Worm (Caenorhabditis elegans) whole organism, L4 larva: ENCODE measurements around the gene clec-75.
A peak's percentile ranks its signal among the peaks of the same experiment; 100 is the strongest.

ENCODE experiments used
- F10B5.3 ChIP-seq: sonication (generic microtip); optimal IDR thresholded peaks from 2 replicates; lab custom pipeline; 2016; ENCODE audit warnings: mild to moderate bottlenecking, missing genetic modification characterization, missing compliant biosample characterization
- F44E2.7 ChIP-seq: fragments of 200-800 bp; sonication (Bioruptor generic); IDR thresholded peaks from 2 replicates; pipeline ENCODE4 v2.1.2; 2022; ENCODE audit warnings: missing genetic modification characterization, missing compliant biosample characterization
- T26A8.4 ChIP-seq: fragments of 200-800 bp; sonication (Bioruptor generic); IDR thresholded peaks from 2 replicates; pipeline ENCODE4 v1.3.6; 2022; ENCODE audit warnings: missing genetic modification characterization, missing compliant biosample characterization
- ZK546.5 ChIP-seq, 2 experiments: sonication (generic microtip); optimal IDR thresholded peaks; 2 replicates each; lab custom pipeline; 2017; ENCODE audit warnings: missing biosample characterization in 2 of 2, missing genetic modification characterization in 2 of 2
- aly-2 ChIP-seq: sonication (generic microtip); optimal IDR thresholded peaks from 2 replicates; lab custom pipeline; 2018; ENCODE audit warnings: missing biosample characterization, missing genetic modification characterization
- ceh-32 ChIP-seq: sonication (generic microtip); optimal IDR thresholded peaks from 2 replicates; lab custom pipeline; 2016; ENCODE audit warnings: mild to moderate bottlenecking, missing genetic modification characterization, missing compliant biosample characterization; ENCODE audit not compliant: poor library complexity
- ceh-62 ChIP-seq: sonication (generic microtip); optimal IDR thresholded peaks from 2 replicates; lab custom pipeline; 2017; ENCODE audit warnings: missing biosample characterization, missing genetic modification characterization
- daf-12 ChIP-seq: fragments of 150-350 bp; optimal IDR thresholded peaks from 2 replicates; lab custom pipeline; 2014; ENCODE audit warnings: missing biosample characterization, missing genetic modification reagents, missing genetic modification characterization
- daf-16 ChIP-seq, 3 experiments: sonication (generic microtip); optimal IDR thresholded peaks; 2 replicates each; lab custom pipeline; 2016 to 2017; ENCODE audit warnings: missing genetic modification characterization in 3 of 3, missing genetic modification reagents in 3 of 3, mild to moderate bottlenecking in 2 of 3, missing compliant biosample characterization in 2 of 3, missing biosample characterization in 1 of 3, moderate library complexity in 1 of 3
- daf-19 ChIP-seq: fragments of 200-800 bp; sonication (Bioruptor generic); conservative IDR thresholded peaks from 2 replicates; pipeline ENCODE4 v1.3.6; 2022; ENCODE audit warnings: missing genetic modification characterization, missing compliant biosample characterization
- daf-8 ChIP-seq: fragments of 200-800 bp; sonication (Bioruptor generic); IDR thresholded peaks from 2 replicates; pipeline ENCODE4 v1.3.6; 2022; ENCODE audit warnings: missing genetic modification characterization, missing compliant biosample characterization
- dmd-6 ChIP-seq: fragments of 200-800 bp; sonication (Bioruptor generic); IDR thresholded peaks from 2 replicates; pipeline ENCODE4 v1.3.6; 2022; ENCODE audit warnings: missing genetic modification reagents, missing genetic modification characterization, missing compliant biosample characterization
- dpl-1 ChIP-seq: fragments of 150-350 bp; optimal IDR thresholded peaks from 2 replicates; lab custom pipeline; 2014; ENCODE audit warnings: missing biosample characterization, missing genetic modification reagents, missing genetic modification characterization
- hlh-11 ChIP-seq: fragments of 200-800 bp; sonication (Bioruptor generic); optimal IDR thresholded peaks from 2 replicates; lab custom pipeline; 2018; ENCODE audit warnings: mild to moderate bottlenecking, missing genetic modification characterization, missing compliant biosample characterization
- hlh-30 ChIP-seq: sonication (generic microtip); optimal IDR thresholded peaks from 2 replicates; lab custom pipeline; 2017; ENCODE audit warnings: antibody characterized with exemption, mild to moderate bottlenecking, missing genetic modification characterization, missing compliant biosample characterization; ENCODE audit not compliant: insufficient read depth
- lin-15B ChIP-seq: fragments of 150-350 bp; sonication (generic microtip); optimal IDR thresholded peaks from 3 replicates; lab custom pipeline; 2014; ENCODE audit warnings: missing biosample characterization, missing genetic modification characterization
- lin-29 ChIP-seq: fragments of 200-800 bp; sonication (Bioruptor generic); IDR thresholded peaks from 2 replicates; pipeline ENCODE4 v1.3.6; 2022; ENCODE audit warnings: missing genetic modification reagents, missing genetic modification characterization, missing compliant biosample characterization
- mdt-29 ChIP-seq: fragments of 200-800 bp; sonication (Bioruptor generic); IDR thresholded peaks from 2 replicates; pipeline ENCODE4 v1.3.6; 2022; ENCODE audit warnings: missing genetic modification reagents, missing genetic modification characterization, missing compliant biosample characterization
- mep-1 ChIP-seq: fragments of 150-350 bp; sonication (generic microtip); optimal IDR thresholded peaks from 3 replicates; lab custom pipeline; 2014; ENCODE audit warnings: missing biosample characterization, missing genetic modification characterization
- nhr-11 ChIP-seq: fragments of 150-350 bp; optimal IDR thresholded peaks from 2 replicates; lab custom pipeline; 2014; ENCODE audit warnings: missing biosample characterization, missing genetic modification characterization
- nhr-111 ChIP-seq: fragments of 200-800 bp; sonication (Bioruptor generic); optimal IDR thresholded peaks from 2 replicates; lab custom pipeline; 2018; ENCODE audit warnings: mild to moderate bottlenecking, missing genetic modification characterization, missing compliant biosample characterization
- nhr-28 ChIP-seq: fragments of 150-350 bp; optimal IDR thresholded peaks from 2 replicates; lab custom pipeline; 2014; ENCODE audit warnings: missing biosample characterization, missing genetic modification characterization
- nhr-42 ChIP-seq: fragments of 200-800 bp; sonication (Bioruptor generic); IDR thresholded peaks from 2 replicates; pipeline ENCODE4 v1.3.6; 2022; ENCODE audit warnings: missing genetic modification characterization, missing compliant biosample characterization
- nhr-48 ChIP-seq: sonication (generic microtip); optimal IDR thresholded peaks from 2 replicates; lab custom pipeline; 2016; ENCODE audit warnings: mild to moderate bottlenecking, missing genetic modification characterization, missing compliant biosample characterization
- nhr-76 ChIP-seq: fragments of 150-350 bp; optimal IDR thresholded peaks from 2 replicates; lab custom pipeline; 2014; ENCODE audit warnings: missing biosample characterization, missing genetic modification characterization
- nhr-77 ChIP-seq: fragments of 150-350 bp; optimal IDR thresholded peaks from 2 replicates; lab custom pipeline; 2014; ENCODE audit warnings: missing biosample characterization, missing genetic modification characterization
- php-3 ChIP-seq: fragments of 200-800 bp; sonication (Bioruptor generic); IDR thresholded peaks from 2 replicates; pipeline ENCODE4 v1.3.6; 2022; ENCODE audit warnings: missing genetic modification reagents, missing genetic modification characterization, missing compliant biosample characterization
- pqm-1 ChIP-seq: sonication (generic microtip); optimal IDR thresholded peaks from 2 replicates; lab custom pipeline; 2017; ENCODE audit warnings: missing biosample characterization, missing genetic modification characterization
- rbr-2 ChIP-seq: sonication (generic microtip); optimal IDR thresholded peaks from 2 replicates; lab custom pipeline; 2016; ENCODE audit warnings: missing genotype, missing genetic modification characterization, missing compliant biosample characterization
- saeg-2 ChIP-seq: fragments of 200-800 bp; sonication (Bioruptor generic); IDR thresholded peaks from 2 replicates; pipeline ENCODE4 v1.3.6; 2022; ENCODE audit warnings: missing genetic modification reagents, missing genetic modification characterization, missing compliant biosample characterization
- snpc-1.2 ChIP-seq: fragments of 200-800 bp; sonication (Bioruptor generic); IDR thresholded peaks from 2 replicates; pipeline ENCODE4 v1.3.6; 2022; ENCODE audit warnings: missing genetic modification reagents, missing genetic modification characterization, missing compliant biosample characterization
- snpc-4 ChIP-seq: fragments of 150-350 bp; optimal IDR thresholded peaks from 2 replicates; lab custom pipeline; 2014; ENCODE audit warnings: missing biosample characterization, missing genetic modification characterization
- unc-39 ChIP-seq: sonication (generic microtip); optimal IDR thresholded peaks from 2 replicates; lab custom pipeline; 2017; ENCODE audit warnings: missing biosample characterization, missing genetic modification characterization
- zfp-2 ChIP-seq: sonication (generic microtip); optimal IDR thresholded peaks from 2 replicates; lab custom pipeline; 2016; ENCODE audit warnings: mild to moderate bottlenecking, missing genetic modification characterization, missing compliant biosample characterization
- zip-11 ChIP-seq: fragments of 200-800 bp; sonication (Bioruptor generic); IDR thresholded peaks from 2 replicates; pipeline ENCODE4 v1.3.6; 2022; ENCODE audit warnings: missing genetic modification characterization, missing compliant biosample characterization

Gene clec-75

ce11 chrIV:3956705-3957104, 3.8 kb upstream of the clec-75 start, which contains the start of gene clec-74:
clec-74 (plus strand) TSS chrIV:3957005.
- TF ChIP-seq ceh-32, result no peak
- no peak for TF ChIP-seq ceh-62 (tag; lab: Kevin White, UChicago)
- no peak for TF ChIP-seq dpl-1 (GFP tag; lab: Kevin White, UChicago)
- TF ChIP-seq zfp-2 (tag; lab: Kevin White, UChicago), result no peak

DNA sequence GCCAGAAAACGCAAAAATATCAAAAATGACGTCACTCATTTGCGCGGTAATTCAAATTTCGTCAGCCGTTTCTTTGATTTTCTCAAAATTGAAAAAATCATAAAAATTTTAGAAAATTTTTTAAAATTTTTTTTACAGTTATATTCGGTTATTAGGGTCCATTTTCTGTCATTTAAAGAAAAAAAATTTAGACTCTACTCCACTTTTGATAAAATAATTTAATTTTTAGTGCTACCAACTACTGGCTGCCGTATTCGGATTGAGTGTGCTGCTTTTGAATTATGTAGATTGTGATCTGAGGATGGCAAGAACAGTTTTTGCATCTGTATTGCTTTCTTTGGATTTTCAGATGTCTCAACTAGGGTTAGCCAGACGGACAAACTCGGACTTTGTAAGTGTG, 2.0 kb downstream of the clec-75 start, which contains the start of gene Y46C8AM.1:
Y46C8AM.1 (plus strand) TSS at position 301 of the 400 bp plus-strand sequence.
- TF ChIP-seq T26A8.4 (GFP tag; lab: Robert Waterston, UW) (no peak), F44E2.7 (no peak), hlh-11 (tag; lab: Kevin White, UChicago) (no peak), daf-16 (GFP tag; optimal IDR thresholded peaks at IDR 0.05; lab: Kevin White, UChicago) (no peak), daf-16 (tag; optimal IDR thresholded peaks at IDR 0.05; lab: Kevin White, UChicago) (no peak), ceh-32 (no peak), snpc-4 (tag; lab: Kevin White, UChicago) (no peak)

DNA sequence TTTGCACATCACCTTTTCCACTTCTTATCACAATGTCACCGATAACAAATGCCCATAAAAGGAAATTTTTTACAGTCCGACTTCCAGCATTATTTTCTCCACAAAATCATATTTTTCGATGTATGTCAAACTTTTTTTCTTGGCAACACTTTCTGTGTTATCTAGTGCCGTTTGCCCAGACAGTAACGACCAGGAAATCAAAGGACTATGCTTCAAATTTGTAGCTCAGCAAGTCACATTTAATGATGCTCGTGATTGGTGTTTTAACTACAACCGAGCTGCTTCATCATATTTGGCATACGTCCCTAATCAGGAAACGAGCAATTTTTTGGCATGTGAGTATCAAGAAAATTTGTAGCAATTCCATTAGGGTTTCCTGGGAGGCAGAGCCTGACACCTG, 3.0 kb downstream of the clec-75 start:
- TF ChIP-seq nhr-111 (GFP tag; lab: Kevin White, UChicago) (no peak), saeg-2 (GFP tag; lab: Robert Waterston, UW) (no peak), daf-8 (no peak), lin-15B (tag; lab: Kevin White, UChicago) (no peak), hlh-30 (tag; lab: Kevin White, UChicago) (peak; percentile 9), aly-2 (no peak), nhr-76 (tag; lab: Kevin White, UChicago) (no peak), daf-12 (tag; lab: Kevin White, UChicago) (no peak), zip-11 (GFP tag; lab: Robert Waterston, UW) (no peak), rbr-2 (tag; lab: Kevin White, UChicago) (no peak), zfp-2 (tag; lab: Kevin White, UChicago) (no peak), mep-1 (tag; lab: Kevin White, UChicago) (no peak), daf-19 (GFP tag; lab: Robert Waterston, UW) (no peak), nhr-28 (tag; lab: Kevin White, UChicago) (peak; percentile 64), unc-39 (tag; lab: Kevin White, UChicago) (no peak), ZK546.5 (tag; optimal IDR thresholded peaks at IDR 0.05; lab: Kevin White, UChicago) (no peak), dmd-6 (peak; percentile 22; the same call in 1 of the 2 replicates), snpc-1.2 (GFP tag; lab: Robert Waterston, UW) (no peak), T26A8.4 (GFP tag; lab: Robert Waterston, UW) (no peak), mdt-29 (GFP tag; lab: Robert Waterston, UW) (no peak)
- TF ChIP-seq, all 104 proteins: peak for 3

DNA sequence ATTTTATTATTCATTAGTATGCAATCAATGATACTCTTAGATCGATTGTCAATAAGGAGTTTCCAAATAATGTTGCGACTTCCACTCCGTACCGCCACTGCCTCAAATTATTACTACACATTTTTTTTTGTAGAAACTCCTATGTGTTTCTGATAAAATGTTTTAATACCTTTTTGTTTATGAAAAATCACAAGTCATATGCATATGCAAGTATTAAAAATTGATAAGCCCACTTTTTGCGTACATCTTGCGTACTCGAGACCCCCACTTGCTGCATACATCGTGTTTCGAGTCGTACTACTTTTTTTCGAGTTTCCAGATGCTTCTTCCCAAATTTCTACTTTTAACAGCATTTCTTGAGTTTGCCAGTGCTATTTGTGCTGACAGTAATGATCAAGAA, 4.5 kb downstream of the clec-75 start, which contains the start of gene clec-76:
clec-76 (plus strand) TSS at position 234 of the 400 bp plus-strand sequence.
- TF ChIP-seq nhr-28 (tag; lab: Kevin White, UChicago), result peak; percentile 74
- no peak for TF ChIP-seq lin-29 (GFP tag; lab: Robert Waterston, UW)
- TF ChIP-seq ceh-62 (tag; lab: Kevin White, UChicago), result no peak
- TF ChIP-seq dmd-6, result peak; percentile 36; the same call in 1 of the 2 replicates
- TF ChIP-seq F10B5.3 (tag; lab: Kevin White, UChicago), result no peak
- TF ChIP-seq nhr-77 (tag; lab: Kevin White, UChicago), result peak; percentile 58
- no peak for TF ChIP-seq daf-16 (GFP tag; optimal IDR thresholded peaks at IDR 0.05; lab: Kevin White, UChicago)
- peak; percentile 51 for TF ChIP-seq daf-16 (tag; optimal IDR thresholded peaks at IDR 0.05; lab: Kevin White, UChicago)
- peak; percentile 3 for TF ChIP-seq pqm-1 (tag; lab: Kevin White, UChicago)

ce11 chrIV:3973049-3973448, 12.5 kb downstream of the clec-75 start, which contains the start of gene clec-79:
clec-79 (plus strand) TSS chrIV:3973349.
- no peak for TF ChIP-seq nhr-42 (GFP tag; lab: Robert Waterston, UW)
- no peak for TF ChIP-seq nhr-48
- TF ChIP-seq daf-8, result no peak
- TF ChIP-seq nhr-11, result no peak
- no peak for TF ChIP-seq aly-2
- no peak for TF ChIP-seq rbr-2 (tag; lab: Kevin White, UChicago)
- no peak for TF ChIP-seq php-3 (GFP tag; lab: Robert Waterston, UW)
